Fruit fly (Drosophila melanogaster) whole organism, prepupa: Measurements from ENCODE around the gene CG15368.

Experiments
- Blimp-1 ChIP-seq: fragments of 200-800 bp; sonication (Bioruptor generic); optimal IDR thresholded peaks from 3 replicates; lab custom pipeline; 2017; ENCODE audit warnings: missing biosample characterization, missing genetic modification characterization, mild to moderate bottlenecking, moderate library complexity, missing genetic modification reagents
- CG10631 ChIP-seq: fragments of 200-800 bp; sonication (Bioruptor generic); optimal IDR thresholded peaks from 2 replicates; lab custom pipeline; 2016; ENCODE audit warnings: missing biosample characterization, missing genetic modification characterization
- CG10669 ChIP-seq: fragments of 200-800 bp; sonication (Bioruptor generic); optimal IDR thresholded peaks from 3 replicates; lab custom pipeline; 2018; ENCODE audit warnings: missing biosample characterization, mild to moderate bottlenecking, missing genetic modification characterization, moderate library complexity
- CG11294 ChIP-seq: fragments of 200-800 bp; sonication (Bioruptor generic); IDR thresholded peaks from 2 replicates; pipeline ENCODE4 v1.3.6; 2022; ENCODE audit warnings: missing biosample characterization, missing genetic modification characterization
- CG11762 ChIP-seq: fragments of 200-800 bp; sonication (Bioruptor generic); optimal IDR thresholded peaks from 3 replicates; lab custom pipeline; 2016; ENCODE audit warnings: missing biosample characterization, missing genetic modification characterization; ENCODE audit not compliant: insufficient read depth
- CG11902 ChIP-seq: fragments of 200-800 bp; sonication (Bioruptor generic); optimal IDR thresholded peaks from 3 replicates; lab custom pipeline; 2016; ENCODE audit warnings: missing biosample characterization, missing genetic modification characterization
- CG15336 ChIP-seq: fragments of 200-800 bp; sonication (Bioruptor generic); IDR thresholded peaks from 2 replicates; pipeline ENCODE4 v1.3.6; 2022; ENCODE audit warnings: missing biosample characterization, missing genetic modification characterization
- CG1621 ChIP-seq: fragments of 200-800 bp; sonication (Bioruptor generic); optimal IDR thresholded peaks from 3 replicates; lab custom pipeline; 2018; ENCODE audit warnings: missing biosample characterization, mild to moderate bottlenecking, missing genetic modification characterization
- CG16779 ChIP-seq: fragments of 200-800 bp; sonication (Bioruptor generic); optimal IDR thresholded peaks from 3 replicates; lab custom pipeline; 2017; ENCODE audit warnings: missing biosample characterization, mild to moderate bottlenecking, missing genetic modification characterization
- CG3032 ChIP-seq: fragments of 200-800 bp; optimal IDR thresholded peaks from 2 replicates; lab custom pipeline; 2019; ENCODE audit warnings: missing biosample characterization, mild to moderate bottlenecking, missing genetic modification characterization, moderate library complexity
- CG34406 ChIP-seq: fragments of 200-800 bp; sonication (Bioruptor generic); optimal IDR thresholded peaks from 3 replicates; lab custom pipeline; 2016; ENCODE audit warnings: missing biosample characterization, missing genetic modification characterization
- CG3919 ChIP-seq: fragments of 200-800 bp; sonication (Bioruptor generic); optimal IDR thresholded peaks from 3 replicates; lab custom pipeline; 2016; ENCODE audit warnings: missing biosample characterization, missing genetic modification characterization
- CG4318 ChIP-seq: fragments of 200-800 bp; sonication (Bioruptor generic); optimal IDR thresholded peaks from 3 replicates; lab custom pipeline; 2017; ENCODE audit warnings: missing biosample characterization, mild to moderate bottlenecking, missing genetic modification characterization
- CG6163 ChIP-seq: fragments of 200-800 bp; sonication (Bioruptor generic); IDR thresholded peaks from 3 replicates; pipeline ENCODE4 v1.3.6; 2022; ENCODE audit warnings: missing biosample characterization, missing genetic modification characterization
- CG6792 ChIP-seq: fragments of 200-800 bp; sonication (Bioruptor generic); optimal IDR thresholded peaks from 3 replicates; lab custom pipeline; 2016; ENCODE audit warnings: missing biosample characterization, missing genetic modification characterization
- CG6808 ChIP-seq: fragments of 200-800 bp; sonication (Bioruptor generic); optimal IDR thresholded peaks from 3 replicates; lab custom pipeline; 2017; ENCODE audit warnings: missing biosample characterization, missing genetic modification characterization, mild to moderate bottlenecking, moderate library complexity, missing genetic modification reagents
- CG6854 ChIP-seq: fragments of 200-800 bp; sonication (Bioruptor generic); optimal IDR thresholded peaks from 2 replicates; lab custom pipeline; 2017; ENCODE audit warnings: missing biosample characterization, mild to moderate bottlenecking, missing genetic modification characterization
- CG8119 ChIP-seq: fragments of 200-800 bp; sonication (Bioruptor generic); IDR thresholded peaks from 3 replicates; pipeline ENCODE4 v1.3.6; 2022; ENCODE audit warnings: missing biosample characterization, missing genetic modification characterization
- CG8319 ChIP-seq: fragments of 200-800 bp; sonication (Bioruptor generic); optimal IDR thresholded peaks from 3 replicates; lab custom pipeline; 2016; ENCODE audit warnings: missing biosample characterization, missing genetic modification characterization
- CG8632 ChIP-seq: fragments of 200-800 bp; sonication (Bioruptor generic); optimal IDR thresholded peaks from 3 replicates; lab custom pipeline; 2016; ENCODE audit warnings: missing biosample characterization, missing genetic modification characterization
- CG9139 ChIP-seq: fragments of 200-800 bp; sonication (Bioruptor generic); optimal IDR thresholded peaks from 3 replicates; lab custom pipeline; 2017; ENCODE audit warnings: missing biosample characterization, mild to moderate bottlenecking, missing genetic modification characterization
- Eip75B ChIP-seq: fragments of 200-800 bp; sonication (Bioruptor generic); optimal IDR thresholded peaks from 3 replicates; lab custom pipeline; 2016; ENCODE audit warnings: missing biosample characterization, missing genetic modification characterization
- Eip78C ChIP-seq: fragments of 200-800 bp; sonication (Bioruptor generic); peaks from one replicate; lab custom pipeline; 2016; ENCODE audit warnings: missing biosample characterization, missing genetic modification characterization
- Ets21C ChIP-seq: fragments of 200-800 bp; sonication (Bioruptor generic); optimal IDR thresholded peaks from 3 replicates; lab custom pipeline; 2016; ENCODE audit warnings: missing biosample characterization, missing genetic modification characterization
- Gug ChIP-seq: fragments of 200-800 bp; sonication (Bioruptor generic); IDR thresholded peaks from 2 replicates; pipeline ENCODE4 v1.3.6; 2022; ENCODE audit warnings: missing biosample characterization, missing genetic modification characterization
- Hr38 ChIP-seq: sonication (Bioruptor generic); optimal IDR thresholded peaks from 2 replicates; lab custom pipeline; 2016; ENCODE audit warnings: missing biosample characterization, missing genetic modification characterization
- Hr4 ChIP-seq: fragments of 200-800 bp; sonication (Bioruptor generic); optimal IDR thresholded peaks from 3 replicates; lab custom pipeline; 2016; ENCODE audit warnings: missing biosample characterization, missing genetic modification characterization
- Lpt ChIP-seq: fragments of 200-800 bp; sonication (Bioruptor generic); optimal IDR thresholded peaks from 3 replicates; lab custom pipeline; 2016; ENCODE audit warnings: missing biosample characterization, missing genetic modification characterization
- Met ChIP-seq: fragments of 200-800 bp; sonication (Bioruptor generic); optimal IDR thresholded peaks from 3 replicates; lab custom pipeline; 2016; ENCODE audit warnings: missing biosample characterization, missing genetic modification characterization
- OdsH ChIP-seq: fragments of 200-800 bp; sonication (Bioruptor generic); optimal IDR thresholded peaks from 3 replicates; lab custom pipeline; 2016; ENCODE audit warnings: missing biosample characterization, missing genetic modification characterization
- Smox ChIP-seq: fragments of 200-800 bp; sonication (Bioruptor generic); optimal IDR thresholded peaks from 3 replicates; lab custom pipeline; 2016; ENCODE audit warnings: missing biosample characterization, missing genetic modification characterization
- Sox102F ChIP-seq: fragments of 200-800 bp; sonication (Bioruptor generic); optimal IDR thresholded peaks from 2 replicates; lab custom pipeline; 2016; ENCODE audit warnings: missing biosample characterization, mild to moderate bottlenecking, missing genetic modification characterization
- Sox14 ChIP-seq: fragments of 200-800 bp; sonication (Bioruptor generic); optimal IDR thresholded peaks from 3 replicates; lab custom pipeline; 2016; ENCODE audit warnings: missing biosample characterization, missing genetic modification characterization
- Sox15 ChIP-seq: fragments of 200-800 bp; sonication (Bioruptor generic); optimal IDR thresholded peaks from 3 replicates; lab custom pipeline; 2016; ENCODE audit warnings: missing biosample characterization, missing genetic modification characterization
- achi ChIP-seq: fragments of 200-800 bp; sonication (Bioruptor generic); optimal IDR thresholded peaks from 3 replicates; lab custom pipeline; 2016; ENCODE audit warnings: missing biosample characterization, missing genetic modification characterization
- acj6 ChIP-seq: fragments of 200-800 bp; sonication (Bioruptor generic); optimal IDR thresholded peaks from 3 replicates; lab custom pipeline; 2016; ENCODE audit warnings: missing biosample characterization, missing genetic modification characterization
- cyc ChIP-seq: fragments of 200-800 bp; sonication (Bioruptor generic); optimal IDR thresholded peaks from 3 replicates; lab custom pipeline; 2016; ENCODE audit warnings: missing biosample characterization, missing genetic modification characterization
- dac ChIP-seq: fragments of 200-800 bp; sonication (Bioruptor generic); optimal IDR thresholded peaks from 2 replicates; lab custom pipeline; 2017; ENCODE audit warnings: missing biosample characterization, mild to moderate bottlenecking, missing genetic modification characterization
- esn ChIP-seq: fragments of 200-800 bp; sonication (Bioruptor generic); optimal IDR thresholded peaks from 2 replicates; lab custom pipeline; 2016; ENCODE audit warnings: missing biosample characterization, mild to moderate bottlenecking, missing genetic modification characterization, moderate library complexity
- fd59A ChIP-seq: fragments of 200-800 bp; sonication (Bioruptor generic); optimal IDR thresholded peaks from 2 replicates; lab custom pipeline; 2017; ENCODE audit warnings: missing biosample characterization, mild to moderate bottlenecking, missing genetic modification characterization, missing genetic modification reagents
- fd85E ChIP-seq: fragments of 200-800 bp; sonication (Bioruptor generic); optimal IDR thresholded peaks from 3 replicates; lab custom pipeline; 2016; ENCODE audit warnings: missing biosample characterization, missing genetic modification characterization
- lz ChIP-seq: fragments of 200-800 bp; sonication (Bioruptor generic); optimal IDR thresholded peaks from 3 replicates; lab custom pipeline; 2016; ENCODE audit warnings: missing biosample characterization, missing genetic modification characterization
- net ChIP-seq: fragments of 200-800 bp; sonication (Bioruptor generic); optimal IDR thresholded peaks from 3 replicates; lab custom pipeline; 2016; ENCODE audit warnings: missing biosample characterization, missing genetic modification characterization
- pdm3 ChIP-seq: fragments of 200-800 bp; sonication (Bioruptor generic); optimal IDR thresholded peaks from 3 replicates; lab custom pipeline; 2016; ENCODE audit warnings: missing biosample characterization, missing genetic modification characterization
- salr ChIP-seq, 2 experiments: fragments of 200-800 bp; sonication (Bioruptor generic); optimal IDR thresholded peaks; 3 replicates each; lab custom pipeline; 2016 to 2018; ENCODE audit warnings: missing biosample characterization in 2 of 2, missing genetic modification characterization in 2 of 2, mild to moderate bottlenecking in 1 of 2
- spab ChIP-seq: fragments of 200-800 bp; sonication (Bioruptor generic); optimal IDR thresholded peaks from 2 replicates; lab custom pipeline; 2017; ENCODE audit warnings: missing biosample characterization, mild to moderate bottlenecking, missing genetic modification characterization, missing genetic modification reagents
- ss ChIP-seq, 2 experiments: fragments of 200-800 bp; sonication (Bioruptor generic); optimal IDR thresholded peaks; 2 replicates in 1 of 2; 3 replicates in 1 of 2; lab custom pipeline; 2017 to 2018; ENCODE audit warnings: mild to moderate bottlenecking in 2 of 2, missing biosample characterization in 2 of 2, missing genetic modification characterization in 2 of 2, moderate library complexity in 1 of 2
- svp ChIP-seq: fragments of 200-800 bp; sonication (Bioruptor generic); peaks from one replicate; lab custom pipeline; 2016; ENCODE audit warnings: missing biosample characterization, missing genetic modification characterization
- topi ChIP-seq: fragments of 200-800 bp; sonication (Bioruptor generic); optimal IDR thresholded peaks from 3 replicates; lab custom pipeline; 2016; ENCODE audit warnings: missing biosample characterization, missing genetic modification characterization

CG15368 gene

dm6 chrX:9248040-9248439, 32.5 kb downstream of the CG15368 start (continued):
- peak; percentile 55 for TF ChIP-seq CG3919 (GFP tag; lab: Kevin White, UChicago)
- TF ChIP-seq CG6808 = peak; percentile 43
- TF ChIP-seq Eip75B (GFP tag; lab: Kevin White, UChicago) = peak; percentile 48
- no peak for TF ChIP-seq Blimp-1
- peak; percentile 60 for TF ChIP-seq Met
- TF ChIP-seq esn = peak; percentile 62
- peak; percentile 61; the same call in 1 of the 2 replicates for TF ChIP-seq CG15336

dm6 chrX:9250161-9250831, 34.7 kb downstream of the CG15368 start, which contains the start of gene CG17754:
CG17754 (plus strand) TSS chrX:9250420.
- TF ChIP-seq CG10631 (no peak), fd59A (no peak), Lpt (no peak), spab (GFP tag; lab: Kevin White, UChicago) (no peak), CG3919 (GFP tag; lab: Kevin White, UChicago) (peak; percentile 56), Sox102F (GFP tag; lab: Kevin White, UChicago) (peak; percentile 33), topi (GFP tag; lab: Kevin White, UChicago) (peak; percentile 20), CG34406 (GFP tag; lab: Kevin White, UChicago) (no peak), net (GFP tag; lab: Kevin White, UChicago) (peak; percentile 14), lz (peak; percentile 31), CG6808 (no peak), CG1621 (tag; lab: Kevin White, UChicago) (no peak), CG6792 (GFP tag; lab: Kevin White, UChicago) (no peak), achi (GFP tag; lab: Kevin White, UChicago) (peak; percentile 6), esn (peak; percentile 5), CG15336 (peak; percentile 37; the same call in 1 of the 2 replicates), CG3032 (tag; lab: Kevin White, UChicago) (no peak), Ets21C (GFP tag; lab: Kevin White, UChicago) (no peak), CG9139 (GFP tag; lab: Kevin White, UChicago) (peak; percentile 26), Hr38 (GFP tag; lab: Kevin White, UChicago) (no peak), Blimp-1 (no peak), Smox (GFP tag; lab: Kevin White, UChicago) (no peak), Eip78C (GFP tag; lab: Kevin White, UChicago) (no peak), ss (GFP tag; optimal IDR thresholded peaks at IDR 0.05; lab: Kevin White, UChicago) (peak; percentile 31 to 62), Sox14 (GFP tag; lab: Kevin White, UChicago) (peak; percentile 54), CG8319 (no peak), CG11762 (GFP tag; lab: Kevin White, UChicago) (no peak), salr (GFP tag; optimal IDR thresholded peaks at IDR 0.05; lab: Kevin White, UChicago) (no peak), Gug (GFP tag; lab: Robert Waterston, UW) (no peak), fd85E (GFP tag; lab: Kevin White, UChicago) (no peak), OdsH (no peak), CG11294 (GFP tag; lab: Robert Waterston, UW) (no peak), CG4318 (GFP tag; lab: Kevin White, UChicago) (no peak), CG6163 (GFP tag; lab: Robert Waterston, UW) (peak; percentile 56; the same call in 1 of the 3 replicates), CG6854 (GFP tag; lab: Kevin White, UChicago) (peak; percentile 43), CG8119 (GFP tag; lab: Robert Waterston, UW) (no peak), CG11902 (GFP tag; lab: Kevin White, UChicago) (no peak), acj6 (GFP tag; lab: Kevin White, UChicago) (no peak), CG10669 (GFP tag; lab: Kevin White, UChicago) (no peak), dac (no peak), pdm3 (GFP tag; lab: Kevin White, UChicago) (no peak), cyc (GFP tag; lab: Kevin White, UChicago) (no peak), svp (GFP tag; lab: Kevin White, UChicago) (peak; percentile 49), Sox15 (no peak), CG8632 (GFP tag; lab: Kevin White, UChicago) (no peak), Met (peak; percentile 38), Hr4 (GFP tag; lab: Kevin White, UChicago) (no peak), CG16779 (tag; lab: Kevin White, UChicago) (no peak)
